Worm (Caenorhabditis elegans) whole organism, L4 larva: ENCODE measurements around the gene C01G10.7.
"Not testable (repeated sequence)": the region's sequence is repeated elsewhere in the genome, so short reads cannot be mapped to it uniquely, and the experiment has no call there.

Source experiments
- D1046.2 ChIP-seq: fragments of 200-800 bp; sonication (Bioruptor generic); IDR thresholded peaks from 2 replicates; pipeline ENCODE4 v1.3.6; 2022; ENCODE audit warnings: missing genetic modification characterization, missing compliant biosample characterization
- ces-1 ChIP-seq: fragments of 150-350 bp; sonication (generic microtip); optimal IDR thresholded peaks from 4 replicates; lab custom pipeline; 2014; ENCODE audit warnings: missing biosample characterization, missing genetic modification reagents, missing genetic modification characterization
- dpl-1 ChIP-seq: fragments of 150-350 bp; optimal IDR thresholded peaks from 2 replicates; lab custom pipeline; 2014; ENCODE audit warnings: missing biosample characterization, missing genetic modification reagents, missing genetic modification characterization
- fos-1 ChIP-seq: fragments of 150-350 bp; optimal IDR thresholded peaks from 2 replicates; lab custom pipeline; 2014; ENCODE audit warnings: missing biosample characterization, missing genetic modification characterization
- lsy-2 ChIP-seq, 2 experiments: fragments of 150-350 bp in 1 of 2; sonication (generic microtip) in 1 of 2; optimal IDR thresholded peaks; 2 replicates each; lab custom pipeline; 2014 to 2017; ENCODE audit warnings: missing biosample characterization in 2 of 2, missing genetic modification characterization in 2 of 2
- unc-62 ChIP-seq, 3 experiments: fragments of 150-350 bp in 1 of 3; sonication (generic microtip); optimal IDR thresholded peaks in 2 of 3; peaks in 1 of 3; 1 replicate in 1 of 3; 2 replicates in 2 of 3; lab custom pipeline; 2014 to 2017; ENCODE audit warnings: missing biosample characterization in 3 of 3, missing genetic modification characterization in 3 of 3, missing genetic modification reagents in 3 of 3, missing genotype in 1 of 3
- zag-1 ChIP-seq: fragments of 150-350 bp; optimal IDR thresholded peaks from 2 replicates; lab custom pipeline; 2014; ENCODE audit warnings: missing biosample characterization, missing genetic modification characterization
- zfp-2 ChIP-seq: sonication (generic microtip); optimal IDR thresholded peaks from 2 replicates; lab custom pipeline; 2016; ENCODE audit warnings: mild to moderate bottlenecking, missing genetic modification characterization, missing compliant biosample characterization

DNA sequence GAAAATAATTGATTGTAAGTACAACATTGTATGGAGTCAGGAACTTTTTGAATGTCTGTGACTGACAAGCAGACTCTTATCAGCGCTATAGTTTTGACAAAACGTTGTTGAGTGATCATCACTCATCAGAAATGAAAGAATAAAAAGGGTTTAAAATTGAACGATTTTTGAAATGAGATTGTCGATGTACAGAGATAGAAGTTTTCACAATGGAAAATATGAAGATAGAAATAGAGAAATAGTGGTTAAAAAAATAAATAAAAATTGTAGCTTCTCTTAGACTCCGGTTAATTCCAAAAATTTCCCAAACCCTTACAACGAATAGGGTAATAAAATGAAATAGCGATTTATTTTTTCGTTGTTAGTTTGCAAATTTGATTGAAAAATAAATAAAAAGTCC is 39.6 kb downstream of the C01G10.7 start, which contains the start of gene ugt-30:
- not testable (repeated sequence) for TF ChIP-seq fos-1 (tag; lab: Kevin White, UChicago); dpl-1 (GFP tag; lab: Kevin White, UChicago); ces-1 (GFP tag; lab: Kevin White, UChicago); D1046.2; zag-1 (tag; lab: Kevin White, UChicago); unc-62 (GFP tag; optimal IDR thresholded peaks at IDR 0.05 in 1 of 2; lab: Kevin White, UChicago); unc-62 (tag; optimal IDR thresholded peaks at IDR 0.05; lab: Kevin White, UChicago); lsy-2 (tag; optimal IDR thresholded peaks at IDR 0.05; lab: Kevin White, UChicago); zfp-2 (tag; lab: Kevin White, UChicago)
